Worm (Caenorhabditis elegans) whole organism, L4 larva: ENCODE measurements around the gene C13C4.8.
A peak's percentile ranks its signal among the peaks of the same experiment; 100 is the strongest.

Experiments used
- F49E8.2 ChIP-seq: sonication (generic microtip); optimal IDR thresholded peaks from 2 replicates; lab custom pipeline; 2016; ENCODE audit warnings: missing compliant biosample characterization, mild to moderate bottlenecking, missing genetic modification characterization, borderline replicate concordance
- T20F7.1 ChIP-seq: fragments of 200-800 bp; sonication (Bioruptor generic); optimal IDR thresholded peaks from 2 replicates; lab custom pipeline; 2018; ENCODE audit warnings: mild to moderate bottlenecking, missing genetic modification characterization, missing compliant biosample characterization
- T26A8.4 ChIP-seq: fragments of 200-800 bp; sonication (Bioruptor generic); IDR thresholded peaks from 2 replicates; pipeline ENCODE4 v1.3.6; 2022; ENCODE audit warnings: missing genetic modification characterization, missing compliant biosample characterization
- aha-1 ChIP-seq: fragments of 150-350 bp; peaks from one replicate; lab custom pipeline; 2014; ENCODE audit warnings: missing biosample characterization, missing genetic modification characterization
- ama-1 ChIP-seq: fragments of 150-350 bp; optimal IDR thresholded peaks from 2 replicates; lab custom pipeline; 2014; ENCODE audit warnings: inconsistent platforms, mixed read lengths
- arid-1 ChIP-seq: fragments of 200-800 bp; sonication (Bioruptor generic); conservative IDR thresholded peaks from 2 replicates; pipeline ENCODE4 v1.3.6; 2022; ENCODE audit warnings: missing genetic modification reagents, missing genetic modification characterization, missing compliant biosample characterization
- attf-4 ChIP-seq: sonication (generic microtip); optimal IDR thresholded peaks from 3 replicates; lab custom pipeline; 2017; ENCODE audit warnings: missing biosample characterization, missing genetic modification characterization
- dmd-6 ChIP-seq: fragments of 200-800 bp; sonication (Bioruptor generic); IDR thresholded peaks from 2 replicates; pipeline ENCODE4 v1.3.6; 2022; ENCODE audit warnings: missing genetic modification reagents, missing genetic modification characterization, missing compliant biosample characterization
- dmd-8 ChIP-seq: fragments of 200-800 bp; sonication (Bioruptor generic); IDR thresholded peaks from 2 replicates; pipeline ENCODE4 v1.3.6; 2022; ENCODE audit warnings: missing genetic modification characterization, missing compliant biosample characterization
- dpl-1 ChIP-seq: fragments of 150-350 bp; optimal IDR thresholded peaks from 2 replicates; lab custom pipeline; 2014; ENCODE audit warnings: missing biosample characterization, missing genetic modification reagents, missing genetic modification characterization
- dve-1 ChIP-seq: sonication (generic microtip); optimal IDR thresholded peaks from 2 replicates; lab custom pipeline; 2017; ENCODE audit warnings: antibody characterized with exemption, mild to moderate bottlenecking, missing genetic modification characterization, missing compliant biosample characterization; ENCODE audit not compliant: insufficient read depth
- fkh-10 ChIP-seq: fragments of 150-350 bp; optimal IDR thresholded peaks from 2 replicates; lab custom pipeline; 2014; ENCODE audit warnings: missing biosample characterization, missing genetic modification reagents, missing genetic modification characterization
- fos-1 ChIP-seq: fragments of 150-350 bp; optimal IDR thresholded peaks from 2 replicates; lab custom pipeline; 2014; ENCODE audit warnings: missing biosample characterization, missing genetic modification characterization
- hlh-11 ChIP-seq: fragments of 200-800 bp; sonication (Bioruptor generic); optimal IDR thresholded peaks from 2 replicates; lab custom pipeline; 2018; ENCODE audit warnings: mild to moderate bottlenecking, missing genetic modification characterization, missing compliant biosample characterization
- hlh-30 ChIP-seq: sonication (generic microtip); optimal IDR thresholded peaks from 2 replicates; lab custom pipeline; 2017; ENCODE audit warnings: antibody characterized with exemption, mild to moderate bottlenecking, missing genetic modification characterization, missing compliant biosample characterization; ENCODE audit not compliant: insufficient read depth
- hmg-1.1 ChIP-seq: fragments of 200-800 bp; sonication (Bioruptor generic); IDR thresholded peaks from 2 replicates; pipeline ENCODE4 v1.3.6; 2022; ENCODE audit warnings: missing genetic modification reagents, missing genetic modification characterization, missing compliant biosample characterization
- lim-7 ChIP-seq: fragments of 200-800 bp; sonication (Bioruptor generic); IDR thresholded peaks from 2 replicates; pipeline ENCODE4 v1.3.6; 2022; ENCODE audit warnings: missing genetic modification characterization, missing compliant biosample characterization
- lin-13 ChIP-seq: fragments of 150-350 bp; optimal IDR thresholded peaks from 2 replicates; lab custom pipeline; 2014; ENCODE audit warnings: missing biosample characterization, missing genetic modification reagents, missing genetic modification characterization
- madf-9 ChIP-seq: fragments of 200-800 bp; sonication (Bioruptor generic); conservative IDR thresholded peaks from 2 replicates; pipeline ENCODE4 v1.3.6; 2022; ENCODE audit warnings: missing genetic modification reagents, missing genetic modification characterization, missing compliant biosample characterization
- mdl-1 ChIP-seq, 2 experiments: fragments of 150-350 bp in 1 of 2; sonication (generic microtip) in 1 of 2; optimal IDR thresholded peaks; 2 replicates each; lab custom pipeline; 2014 to 2017; ENCODE audit warnings: missing biosample characterization in 2 of 2, missing genetic modification characterization in 2 of 2
- mxl-3 ChIP-seq: fragments of 200-800 bp; sonication (Bioruptor generic); optimal IDR thresholded peaks from 2 replicates; lab custom pipeline; 2018; ENCODE audit warnings: mild to moderate bottlenecking, missing genetic modification characterization, missing compliant biosample characterization
- nhr-10 ChIP-seq: fragments of 150-350 bp; optimal IDR thresholded peaks from 2 replicates; lab custom pipeline; 2014; ENCODE audit warnings: missing biosample characterization, missing genetic modification characterization
- nhr-11 ChIP-seq: fragments of 150-350 bp; optimal IDR thresholded peaks from 2 replicates; lab custom pipeline; 2014; ENCODE audit warnings: missing biosample characterization, missing genetic modification characterization
- nhr-111 ChIP-seq: fragments of 200-800 bp; sonication (Bioruptor generic); optimal IDR thresholded peaks from 2 replicates; lab custom pipeline; 2018; ENCODE audit warnings: mild to moderate bottlenecking, missing genetic modification characterization, missing compliant biosample characterization
- nhr-25 ChIP-seq: sonication (generic microtip); optimal IDR thresholded peaks from 2 replicates; lab custom pipeline; 2017; ENCODE audit warnings: missing genetic modification characterization, mild to moderate bottlenecking, missing compliant biosample characterization, antibody characterized with exemption, moderate library complexity, borderline replicate concordance; ENCODE audit not compliant: insufficient read depth
- nhr-28 ChIP-seq: fragments of 150-350 bp; optimal IDR thresholded peaks from 2 replicates; lab custom pipeline; 2014; ENCODE audit warnings: missing biosample characterization, missing genetic modification characterization
- nhr-41 ChIP-seq: fragments of 200-800 bp; sonication (Bioruptor generic); IDR thresholded peaks from 2 replicates; pipeline ENCODE4 v1.3.6; 2022; ENCODE audit warnings: missing genetic modification reagents, missing genetic modification characterization, missing compliant biosample characterization
- nhr-6 ChIP-seq: fragments of 150-350 bp; optimal IDR thresholded peaks from 2 replicates; lab custom pipeline; 2014; ENCODE audit warnings: missing biosample characterization, missing genetic modification characterization
- nhr-76 ChIP-seq: fragments of 150-350 bp; optimal IDR thresholded peaks from 2 replicates; lab custom pipeline; 2014; ENCODE audit warnings: missing biosample characterization, missing genetic modification characterization
- pha-4 ChIP-seq, 2 experiments: fragments of 150-350 bp in 1 of 2; fragments of 200-800 bp in 1 of 2; sonication (Bioruptor generic) in 1 of 2; IDR thresholded peaks in 1 of 2; optimal IDR thresholded peaks in 1 of 2; 2 replicates each; pipeline versions ENCODE4 v1.3.6 to Lab custom; 2014 to 2022; ENCODE audit warnings: missing genetic modification characterization in 2 of 2, missing genetic modification reagents in 2 of 2, missing biosample characterization in 1 of 2, missing compliant biosample characterization in 1 of 2
- php-3 ChIP-seq: fragments of 200-800 bp; sonication (Bioruptor generic); IDR thresholded peaks from 2 replicates; pipeline ENCODE4 v1.3.6; 2022; ENCODE audit warnings: missing genetic modification reagents, missing genetic modification characterization, missing compliant biosample characterization
- saeg-2 ChIP-seq: fragments of 200-800 bp; sonication (Bioruptor generic); IDR thresholded peaks from 2 replicates; pipeline ENCODE4 v1.3.6; 2022; ENCODE audit warnings: missing genetic modification reagents, missing genetic modification characterization, missing compliant biosample characterization
- snpc-4 ChIP-seq: fragments of 150-350 bp; optimal IDR thresholded peaks from 2 replicates; lab custom pipeline; 2014; ENCODE audit warnings: missing biosample characterization, missing genetic modification characterization
- tra-1 ChIP-seq: fragments of 200-800 bp; sonication (Bioruptor generic); IDR thresholded peaks from 2 replicates; pipeline ENCODE4 v1.3.6; 2022; ENCODE audit warnings: missing genetic modification reagents, missing genetic modification characterization, missing compliant biosample characterization
- unc-62 ChIP-seq, 3 experiments: fragments of 150-350 bp in 1 of 3; sonication (generic microtip); optimal IDR thresholded peaks in 2 of 3; peaks in 1 of 3; 1 replicate in 1 of 3; 2 replicates in 2 of 3; lab custom pipeline; 2014 to 2017; ENCODE audit warnings: missing biosample characterization in 3 of 3, missing genetic modification characterization in 3 of 3, missing genetic modification reagents in 3 of 3, missing genotype in 1 of 3
- zag-1 ChIP-seq: fragments of 150-350 bp; optimal IDR thresholded peaks from 2 replicates; lab custom pipeline; 2014; ENCODE audit warnings: missing biosample characterization, missing genetic modification characterization

C13C4.8 gene

DNA sequence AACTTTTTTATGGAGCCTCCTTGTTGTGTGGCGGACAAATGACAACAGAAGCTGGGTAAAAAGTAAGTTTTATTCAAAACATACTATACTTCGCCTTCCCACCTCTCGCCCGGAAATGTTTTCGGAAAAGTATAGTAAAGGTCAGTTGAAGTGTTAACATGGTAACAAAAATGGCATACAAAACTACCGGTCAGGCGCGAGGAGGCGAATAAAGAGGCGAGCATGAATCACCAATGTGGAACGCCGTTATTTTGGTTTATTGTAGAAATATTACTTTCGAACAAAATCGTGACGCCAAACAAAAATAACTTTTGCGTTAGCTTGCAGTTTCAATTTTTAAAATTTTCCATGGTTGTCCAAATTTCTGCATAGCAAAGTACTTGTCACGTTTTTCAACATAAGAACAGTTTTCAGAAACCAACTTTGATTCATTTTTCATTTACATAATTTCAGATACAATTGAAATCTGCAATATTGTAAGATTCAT lies at the start of gene C13C4.8:
C13C4.8 (plus strand) TSS at position 437 of the 487 bp plus-strand sequence.
- TF ChIP-seq nhr-10 (no peak), pha-4 (GFP tag; IDR thresholded peaks at IDR 0.05; lab: Robert Waterston, UW) (no peak), pha-4 (tag; optimal IDR thresholded peaks at IDR 0.05; lab: Kevin White, UChicago) (peak; percentile 9), aha-1 (peak; percentile 90), ama-1 (no peak), hmg-1.1 (no peak), lim-7 (no peak)

DNA sequence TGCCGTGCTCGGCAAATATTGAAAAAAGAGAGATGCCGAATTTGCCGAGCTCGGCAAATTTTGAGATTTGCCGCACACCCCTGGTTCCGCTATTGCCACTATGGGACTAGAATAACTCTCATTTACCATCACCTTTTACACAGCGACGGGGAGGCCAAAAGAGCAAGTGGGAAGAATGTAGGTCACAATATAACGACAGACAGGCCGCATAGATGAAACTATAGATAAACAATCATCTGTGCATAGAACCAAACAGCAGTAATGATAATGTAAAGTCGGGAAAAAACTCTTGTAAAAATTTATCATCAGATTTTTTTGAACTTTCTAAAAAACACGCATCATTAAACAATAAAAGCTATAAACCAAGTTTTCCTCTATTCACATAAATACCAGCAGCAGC lies 49.4 kb upstream of the C13C4.8 start, which contains the start of gene kmo-2:
kmo-2 (minus strand) TSS at position 101 of the 400 bp plus-strand sequence.
- no peak for TF ChIP-seq nhr-10
- no peak for TF ChIP-seq fkh-10
- no peak for TF ChIP-seq php-3 (GFP tag; lab: Robert Waterston, UW)
- no peak for TF ChIP-seq T26A8.4 (GFP tag; lab: Robert Waterston, UW)
- TF ChIP-seq nhr-111 (GFP tag; lab: Kevin White, UChicago): no peak
- no peak for TF ChIP-seq nhr-11 (tag; lab: Kevin White, UChicago)
- TF ChIP-seq attf-4 (tag; lab: Kevin White, UChicago): no peak
- TF ChIP-seq F49E8.2 (tag; lab: Kevin White, UChicago): no peak
- TF ChIP-seq fos-1: no peak
- no peak for TF ChIP-seq madf-9
- no peak for TF ChIP-seq tra-1 (GFP tag; lab: Robert Waterston, UW)
- TF ChIP-seq, all 104 proteins: peak for 0

DNA sequence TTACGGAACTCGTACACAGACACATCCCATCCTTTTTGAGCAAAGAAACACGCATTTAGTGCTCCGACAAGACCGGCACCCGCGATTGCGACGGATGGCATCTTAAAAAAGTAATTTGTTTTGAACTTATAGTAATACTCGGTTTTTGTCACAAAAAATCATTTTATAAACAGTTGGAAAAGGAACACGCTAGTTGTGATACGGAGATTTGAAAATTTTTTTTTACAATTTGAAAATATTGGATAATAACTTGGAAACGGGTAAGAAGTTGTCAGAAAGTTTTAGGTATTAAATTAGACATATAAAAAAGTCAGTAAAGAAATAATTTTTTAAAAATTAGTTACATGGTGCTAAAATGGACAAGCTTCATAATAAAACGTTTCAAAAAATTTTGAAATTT lies 47.4 kb upstream of the C13C4.8 start, which contains the start of gene kmo-1:
kmo-1 (minus strand) TSS at position 101 of the 400 bp plus-strand sequence.
- TF ChIP-seq dpl-1 (GFP tag; lab: Kevin White, UChicago) (no peak), T20F7.1 (GFP tag; lab: Kevin White, UChicago) (no peak), saeg-2 (GFP tag; lab: Robert Waterston, UW) (no peak), snpc-4 (tag; lab: Kevin White, UChicago) (no peak), nhr-76 (tag; lab: Kevin White, UChicago) (no peak)

DNA sequence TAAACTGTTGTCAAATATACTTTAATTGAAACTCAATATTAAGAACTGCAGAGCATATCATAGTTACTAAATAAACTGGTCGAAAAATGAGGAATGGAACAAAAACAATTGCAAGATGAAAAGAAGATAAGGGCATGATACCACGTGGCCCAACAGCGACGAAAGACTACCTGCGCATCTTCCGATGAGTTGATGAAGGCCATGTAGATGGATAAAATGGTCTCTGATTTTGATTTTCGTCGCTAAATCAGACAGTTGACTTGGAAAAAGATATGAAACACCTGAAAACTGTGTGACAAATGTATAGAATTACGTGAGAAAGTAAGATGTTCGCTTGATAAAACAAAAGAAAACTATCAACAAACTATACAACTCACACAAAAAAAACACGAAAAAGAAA lies 46.3 kb upstream of the C13C4.8 start:
- TF ChIP-seq dmd-6 (GFP tag; lab: Robert Waterston, UW): peak; percentile 32; the same call in 1 of the 2 replicates
- TF ChIP-seq zag-1: no peak
- TF ChIP-seq nhr-28 (tag; lab: Kevin White, UChicago): peak; percentile 62
- no peak for TF ChIP-seq lin-13
- no peak for TF ChIP-seq nhr-6 (tag; lab: Kevin White, UChicago)
- no peak for TF ChIP-seq nhr-41 (GFP tag; lab: Robert Waterston, UW)
- peak; percentile 45 for TF ChIP-seq hlh-11 (tag; lab: Kevin White, UChicago)
- TF ChIP-seq aha-1: peak; percentile 46
- peak; percentile 14 to 70 for TF ChIP-seq mdl-1 (tag; optimal IDR thresholded peaks at IDR 0.05; lab: Kevin White, UChicago)
- peak; percentile 65 for TF ChIP-seq nhr-25 (tag; lab: Kevin White, UChicago)
- TF ChIP-seq dve-1 (tag; lab: Kevin White, UChicago): no peak
- TF ChIP-seq unc-62 (GFP tag; optimal IDR thresholded peaks at IDR 0.05 in 1 of 2; lab: Kevin White, UChicago): peak in 1 of 2 experiments; percentile 3
- no peak for TF ChIP-seq unc-62 (tag; optimal IDR thresholded peaks at IDR 0.05; lab: Kevin White, UChicago)
- no peak for TF ChIP-seq arid-1 (GFP tag; lab: Robert Waterston, UW)
- TF ChIP-seq mxl-3 (GFP tag; lab: Kevin White, UChicago): peak; percentile 83
- no peak for TF ChIP-seq dmd-8 (GFP tag; lab: Robert Waterston, UW)
- TF ChIP-seq snpc-4 (tag; lab: Kevin White, UChicago): no peak
- TF ChIP-seq hlh-30 (tag; lab: Kevin White, UChicago): peak; percentile 81
